Fruit fly (Drosophila melanogaster): ENCODE results near the gene CG13258.

Gene CG13258

DNA sequence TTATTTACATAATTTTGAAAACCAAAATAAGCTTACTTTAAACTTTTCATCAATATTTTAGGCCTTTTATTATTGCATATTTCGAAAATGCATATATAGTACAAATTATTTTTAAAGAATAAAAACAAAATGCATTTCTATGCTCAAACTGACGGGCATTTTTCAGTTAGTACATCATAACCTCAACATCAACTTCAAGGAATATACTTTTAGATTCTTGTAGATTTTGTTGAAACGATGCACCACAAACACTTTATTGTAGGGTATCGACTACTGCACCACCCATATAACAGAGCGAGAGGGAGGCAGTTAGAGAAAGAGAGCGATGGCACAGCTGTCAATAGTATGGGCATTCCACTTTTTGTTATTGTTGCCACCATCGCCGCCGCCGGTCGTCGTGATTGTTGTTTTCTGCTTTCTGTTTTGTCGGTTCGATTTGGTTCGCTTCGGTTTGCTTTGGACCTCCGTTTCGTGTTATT lies 13.0 kb downstream of the CG13258 start:
- TF ChIP-seq h (optimal IDR thresholded peaks at IDR 0.05) = no peak
- no peak for TF ChIP-seq ttk (optimal IDR thresholded peaks at IDR 0.05)

DNA sequence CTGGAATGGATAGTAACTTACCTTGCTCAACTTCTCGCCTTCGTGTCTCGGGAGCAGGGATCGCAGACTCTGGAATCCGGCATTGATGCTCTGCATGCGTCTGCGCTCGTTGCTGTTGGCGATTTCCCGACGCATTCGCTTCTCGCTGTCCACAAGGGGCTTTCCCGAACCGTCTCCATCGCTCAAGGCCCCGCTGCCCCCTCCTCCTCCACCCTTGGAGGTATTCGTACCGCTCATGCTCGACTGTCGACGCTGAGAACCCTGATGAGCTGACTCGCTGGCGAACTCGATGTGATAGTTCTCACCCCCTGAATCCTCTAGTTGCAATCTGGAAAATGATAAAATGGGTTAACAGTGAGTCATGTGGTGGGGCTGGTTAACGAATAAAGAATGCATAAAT lies 14.0 kb downstream of the CG13258 start:
- no peak for TF ChIP-seq Myc (optimal IDR thresholded peaks at IDR 0.05)
- TF ChIP-seq psq (optimal IDR thresholded peaks at IDR 0.05) = no peak

DNA sequence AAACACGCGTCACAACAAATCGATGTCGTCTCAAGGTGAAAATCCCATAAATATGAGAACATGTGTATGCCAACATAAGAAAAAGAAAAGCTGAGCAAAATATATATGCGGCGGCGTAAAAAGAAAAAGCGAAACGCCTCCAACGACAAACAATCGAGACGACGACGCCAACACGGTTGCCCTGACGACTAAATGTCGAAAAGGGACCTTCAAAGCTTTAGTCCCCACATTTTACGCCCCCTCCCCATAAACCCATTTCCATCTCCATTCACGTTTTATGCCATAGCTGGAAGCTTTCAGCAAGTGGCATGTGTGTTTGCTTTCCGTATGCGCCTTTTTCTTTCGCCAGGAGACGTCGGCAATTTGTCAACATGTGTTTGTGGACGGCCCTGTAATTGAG lies 14.9 kb downstream of the CG13258 start:
- no peak for TF ChIP-seq Myc (optimal IDR thresholded peaks at IDR 0.05)
- TF ChIP-seq psq (optimal IDR thresholded peaks at IDR 0.05) = no peak
- TF ChIP-seq h (optimal IDR thresholded peaks at IDR 0.05) = no peak
- no peak for TF ChIP-seq ttk (optimal IDR thresholded peaks at IDR 0.05)
- no peak for TF ChIP-seq insv (optimal IDR thresholded peaks at IDR 0.05)
- TF ChIP-seq Sin3A (optimal IDR thresholded peaks at IDR 0.05) = no peak

DNA sequence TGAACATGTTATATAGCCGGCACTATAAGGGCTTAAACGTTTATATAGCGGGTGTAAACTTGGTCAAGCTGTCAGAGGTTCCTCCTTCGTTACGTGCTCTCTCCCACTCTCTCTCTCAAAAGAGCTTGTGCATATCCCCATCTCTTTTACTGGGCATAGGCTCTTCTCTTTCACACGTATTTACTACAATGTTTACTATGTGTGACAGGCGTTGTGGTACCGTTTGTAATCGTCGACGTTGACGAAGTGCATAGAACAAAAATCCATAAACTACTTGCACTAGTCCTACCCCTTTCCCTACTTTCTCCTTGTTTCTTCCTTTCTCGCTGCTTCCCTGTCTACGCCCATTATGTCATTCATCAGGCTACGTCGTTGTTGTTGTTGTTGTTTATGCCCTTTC lies 16.0 kb downstream of the CG13258 start:
- TF ChIP-seq insv (optimal IDR thresholded peaks at IDR 0.05) = no peak
- no peak for TF ChIP-seq ttk (optimal IDR thresholded peaks at IDR 0.05)
- no peak for TF ChIP-seq Myc (optimal IDR thresholded peaks at IDR 0.05)
- TF ChIP-seq psq (optimal IDR thresholded peaks at IDR 0.05) = no peak

DNA sequence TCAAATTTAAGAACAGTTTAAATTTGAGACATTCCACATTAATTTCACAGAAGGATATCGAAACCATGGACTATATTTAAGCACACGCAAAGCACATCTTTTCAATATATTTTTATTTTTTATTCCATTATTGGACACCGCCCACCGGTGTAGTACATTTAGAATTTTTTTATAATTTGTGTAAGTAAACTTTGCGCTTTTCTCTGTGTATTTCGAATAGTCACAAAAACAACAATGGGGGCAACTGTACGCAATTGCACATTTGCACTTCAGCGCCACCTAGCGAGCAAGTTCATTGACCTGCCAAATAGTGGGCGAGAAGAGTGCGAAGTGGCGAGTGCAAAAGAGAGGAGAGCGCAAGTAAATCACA lies 17.0 kb downstream of the CG13258 start:
- TF ChIP-seq h (optimal IDR thresholded peaks at IDR 0.05) = no peak

DNA sequence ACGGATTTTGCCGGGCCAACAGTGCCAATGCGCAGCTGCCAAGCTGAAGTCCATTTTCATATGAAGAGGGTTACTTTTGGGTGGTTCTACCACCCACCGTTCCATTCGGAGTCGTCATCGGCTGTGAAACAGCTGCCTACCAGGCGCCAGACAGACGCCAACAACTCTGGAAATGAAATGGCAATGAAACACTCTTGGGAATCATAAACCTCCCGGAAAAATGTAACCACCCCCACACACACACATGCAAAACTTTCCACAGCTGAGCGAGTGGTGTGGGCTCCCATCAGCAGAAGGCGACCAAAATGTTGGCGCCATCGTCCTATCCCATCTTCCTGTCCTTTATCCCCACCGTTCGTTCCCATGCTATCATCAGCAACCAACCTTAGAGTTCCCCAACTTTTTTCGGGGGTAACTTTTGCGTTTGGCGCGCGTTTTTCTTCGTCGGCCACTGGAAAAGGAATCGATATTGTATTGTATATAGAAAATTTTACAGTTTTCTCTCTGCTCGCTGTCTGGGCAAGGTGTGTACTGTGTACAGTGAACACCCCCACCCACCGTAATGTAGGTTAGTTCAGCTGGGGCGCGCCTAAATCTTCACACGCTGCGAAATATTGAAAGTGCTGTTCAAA lies 17.5 kb downstream of the CG13258 start:
- no peak for TF ChIP-seq psq (optimal IDR thresholded peaks at IDR 0.05)
- TF ChIP-seq Myc (optimal IDR thresholded peaks at IDR 0.05) = no peak
- TF ChIP-seq insv (optimal IDR thresholded peaks at IDR 0.05) = no peak
- TF ChIP-seq h (optimal IDR thresholded peaks at IDR 0.05) = no peak
- no peak for TF ChIP-seq Sin3A (optimal IDR thresholded peaks at IDR 0.05)

DNA sequence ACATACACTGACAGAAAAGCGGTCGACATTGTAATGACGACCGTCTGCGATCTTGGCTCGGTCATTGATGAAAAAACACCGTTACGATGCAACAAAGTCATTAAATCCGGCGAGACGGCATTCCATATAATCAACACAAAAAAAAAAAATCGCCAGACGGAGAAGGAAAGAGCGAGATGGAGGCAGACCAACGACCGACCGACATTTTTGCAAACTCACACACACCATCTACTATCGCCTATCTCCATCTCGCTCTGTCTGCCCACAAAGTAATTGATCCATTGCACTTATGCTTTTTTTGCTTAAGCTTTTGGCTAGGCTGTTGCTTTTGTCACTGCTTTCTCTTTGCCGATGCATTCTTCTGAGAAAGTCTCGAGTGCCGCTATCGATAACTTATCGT lies 18.7 kb downstream of the CG13258 start:
- TF ChIP-seq h (optimal IDR thresholded peaks at IDR 0.05) (no peak), ttk (optimal IDR thresholded peaks at IDR 0.05) (no peak), Sin3A (optimal IDR thresholded peaks at IDR 0.05) (no peak), Myc (optimal IDR thresholded peaks at IDR 0.05) (no peak), insv (optimal IDR thresholded peaks at IDR 0.05) (no peak), psq (optimal IDR thresholded peaks at IDR 0.05) (no peak)

DNA sequence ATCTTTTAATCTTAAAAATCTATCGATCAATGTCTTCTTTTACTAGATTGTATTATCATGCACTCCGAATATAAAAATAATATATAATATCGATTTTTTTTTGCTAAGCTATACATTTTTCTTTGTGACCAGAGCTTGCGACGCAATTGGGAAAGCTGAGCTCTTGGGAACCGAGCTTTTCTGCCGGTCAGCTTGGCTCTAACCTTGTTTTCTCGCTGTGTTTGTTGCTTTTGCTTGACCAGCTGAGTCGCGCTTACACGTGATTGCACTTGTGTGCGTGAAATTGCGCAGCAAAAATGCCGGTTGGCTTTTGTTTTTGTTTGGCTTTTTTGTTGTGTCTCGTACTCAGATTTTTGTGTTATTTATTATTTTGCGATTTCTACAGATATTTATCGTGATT lies 19.4 kb downstream of the CG13258 start:
- TF ChIP-seq ttk (optimal IDR thresholded peaks at IDR 0.05) (no peak), Sin3A (optimal IDR thresholded peaks at IDR 0.05) (no peak), insv (optimal IDR thresholded peaks at IDR 0.05) (no peak), h (optimal IDR thresholded peaks at IDR 0.05) (no peak), psq (optimal IDR thresholded peaks at IDR 0.05) (no peak), Myc (optimal IDR thresholded peaks at IDR 0.05) (no peak)

DNA sequence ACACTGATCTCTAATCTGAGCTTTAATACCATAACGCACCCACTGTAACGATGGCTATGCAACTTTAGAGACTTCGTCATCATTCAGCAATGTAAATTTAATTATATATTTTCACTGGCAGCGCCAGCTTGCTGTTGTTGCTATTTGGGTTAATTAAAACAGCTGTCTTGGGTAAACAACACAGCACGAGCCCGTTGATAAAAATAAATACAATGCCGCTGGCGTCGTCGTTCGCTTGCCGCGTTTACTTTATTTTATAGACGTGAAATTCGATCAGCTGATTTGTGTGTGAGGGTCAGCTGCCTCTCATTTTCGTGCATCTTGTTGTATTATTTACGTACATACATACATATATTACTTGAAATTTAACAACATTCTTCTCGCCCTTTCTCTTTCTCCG lies 20.1 kb downstream of the CG13258 start:
- TF ChIP-seq ttk (optimal IDR thresholded peaks at IDR 0.05) = no peak

DNA sequence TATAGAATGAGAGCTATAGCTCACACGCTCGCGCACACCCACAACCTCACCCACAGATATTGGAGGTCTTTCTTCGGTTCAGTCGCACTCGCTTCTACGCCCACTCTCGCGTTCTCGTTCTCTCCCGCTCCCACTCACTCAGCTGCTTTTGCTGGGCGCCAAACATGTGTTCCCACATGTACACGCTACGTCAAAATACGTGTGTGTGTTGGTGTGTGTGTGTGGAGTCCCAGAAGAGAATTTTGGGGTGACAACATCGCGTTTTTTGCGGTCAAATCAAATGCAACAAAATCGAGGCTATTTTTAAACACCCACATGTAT lies 21.4 kb downstream of the CG13258 start:
- no peak for TF ChIP-seq Myc (optimal IDR thresholded peaks at IDR 0.05)
- no peak for TF ChIP-seq h (optimal IDR thresholded peaks at IDR 0.05)
- TF ChIP-seq insv (optimal IDR thresholded peaks at IDR 0.05) = no peak

DNA sequence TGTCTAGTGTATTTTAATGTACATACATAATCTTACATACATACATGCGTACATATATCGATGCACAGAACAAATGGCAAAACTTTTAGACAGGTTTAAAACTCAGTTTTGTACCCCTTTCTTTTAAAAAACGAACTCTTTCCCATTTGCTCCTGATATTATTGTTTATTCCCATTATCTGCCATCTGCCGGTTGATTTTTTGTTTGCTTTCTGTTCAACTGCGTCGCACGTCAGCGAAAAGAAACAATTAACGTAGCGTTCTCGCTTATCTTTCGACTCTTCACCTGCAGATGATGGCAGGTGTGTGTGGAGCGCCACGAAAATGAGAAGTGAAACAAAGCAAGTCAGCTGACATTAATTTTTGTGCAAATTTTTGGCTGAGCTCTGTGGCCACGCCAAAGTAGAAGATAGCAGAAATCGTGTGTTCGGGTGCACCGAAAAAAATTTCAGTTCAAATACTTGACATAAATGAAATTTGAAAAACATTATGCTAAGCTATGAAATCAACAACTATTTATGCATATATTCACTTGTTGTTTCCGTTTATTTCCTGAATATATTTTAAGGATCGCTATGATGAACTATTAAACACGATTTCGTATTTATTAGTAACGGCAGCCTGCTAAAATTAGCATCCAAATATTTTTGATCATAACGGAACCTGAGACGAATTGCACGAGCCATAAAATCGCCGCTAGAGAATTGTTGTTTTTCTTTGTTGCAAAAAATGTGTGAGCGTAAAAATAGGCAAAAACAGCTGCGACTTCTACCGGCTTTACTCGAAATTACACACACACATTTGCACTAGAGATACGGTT lies 21.9 kb downstream of the CG13258 start:
- TF ChIP-seq psq (optimal IDR thresholded peaks at IDR 0.05) = no peak
- no peak for TF ChIP-seq Myc (optimal IDR thresholded peaks at IDR 0.05)
- TF ChIP-seq h (optimal IDR thresholded peaks at IDR 0.05) = no peak

DNA sequence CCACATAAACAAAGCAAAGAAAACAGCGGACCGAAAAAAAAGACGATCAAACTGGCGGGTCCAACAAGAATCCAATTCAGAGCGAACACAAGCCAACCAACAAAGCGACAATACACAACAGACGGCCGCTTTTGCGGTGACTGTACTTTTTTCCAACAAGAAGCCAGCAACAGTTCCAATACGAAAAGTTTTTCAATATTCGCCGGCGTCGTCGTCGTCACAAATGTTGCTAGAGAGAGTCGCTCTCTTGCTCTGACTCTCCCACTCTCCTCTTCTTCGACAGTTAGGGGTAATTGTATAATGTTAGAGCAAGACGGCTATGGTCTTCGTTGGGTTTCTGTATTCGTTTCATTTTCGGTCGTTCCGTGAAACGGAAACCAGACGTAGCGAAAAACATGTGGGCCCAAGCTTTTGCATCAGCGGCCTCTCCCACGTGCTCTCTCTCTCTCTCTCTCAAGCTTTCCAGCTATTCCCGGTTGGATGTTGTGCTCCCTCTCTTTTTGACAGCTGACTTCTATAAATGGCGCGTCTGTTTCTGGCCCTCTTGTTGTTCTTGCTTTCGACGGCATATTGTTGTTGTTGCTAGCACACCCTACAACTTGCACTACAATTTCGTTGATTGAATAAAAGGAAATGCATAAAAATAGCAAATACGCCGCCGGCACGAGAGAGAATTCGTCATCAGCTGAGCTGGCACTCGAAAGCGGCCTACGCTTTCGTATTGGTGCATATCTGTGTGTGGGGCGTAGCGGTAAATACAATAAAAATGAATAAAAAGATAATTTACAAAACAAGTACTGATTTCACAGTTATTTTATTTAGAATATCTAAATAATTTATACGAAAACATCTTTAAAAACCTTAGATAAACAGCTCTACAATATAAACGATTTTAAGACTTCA lies 23.3 kb downstream of the CG13258 start:
- TF ChIP-seq Myc (optimal IDR thresholded peaks at IDR 0.05) = no peak
- TF ChIP-seq insv (optimal IDR thresholded peaks at IDR 0.05) = no peak
- TF ChIP-seq ttk (optimal IDR thresholded peaks at IDR 0.05) = no peak
- TF ChIP-seq psq (optimal IDR thresholded peaks at IDR 0.05) = no peak
- no peak for TF ChIP-seq h (optimal IDR thresholded peaks at IDR 0.05)
- TF ChIP-seq Sin3A (optimal IDR thresholded peaks at IDR 0.05) = no peak

DNA sequence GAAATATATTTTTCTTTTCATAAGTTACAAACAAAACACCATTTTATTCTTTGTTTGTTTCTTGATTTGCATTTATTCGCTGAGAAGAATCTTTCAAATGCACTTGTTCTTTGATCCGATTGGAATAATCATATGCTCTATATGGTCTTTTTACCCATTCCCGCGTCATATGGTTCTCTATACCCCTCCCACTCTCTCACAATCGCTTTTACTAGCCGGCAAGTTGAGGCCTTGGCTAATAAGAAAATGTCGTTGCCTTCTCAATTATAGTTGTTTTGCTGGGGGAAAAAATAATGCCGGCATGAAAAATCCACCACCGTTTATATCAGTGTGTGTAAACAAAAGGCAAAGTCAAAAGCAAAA lies 24.0 kb downstream of the CG13258 start:
- no peak for TF ChIP-seq h (optimal IDR thresholded peaks at IDR 0.05)
- no peak for TF ChIP-seq psq (optimal IDR thresholded peaks at IDR 0.05)
- no peak for TF ChIP-seq Myc (optimal IDR thresholded peaks at IDR 0.05)
- no peak for TF ChIP-seq Sin3A (optimal IDR thresholded peaks at IDR 0.05)
- TF ChIP-seq insv (optimal IDR thresholded peaks at IDR 0.05) = no peak
- TF ChIP-seq ttk (optimal IDR thresholded peaks at IDR 0.05) = no peak

All from Kc167 (cell line).